Fruit fly (Drosophila melanogaster): Measurements from ENCODE around the gene CG34404.

DNA sequence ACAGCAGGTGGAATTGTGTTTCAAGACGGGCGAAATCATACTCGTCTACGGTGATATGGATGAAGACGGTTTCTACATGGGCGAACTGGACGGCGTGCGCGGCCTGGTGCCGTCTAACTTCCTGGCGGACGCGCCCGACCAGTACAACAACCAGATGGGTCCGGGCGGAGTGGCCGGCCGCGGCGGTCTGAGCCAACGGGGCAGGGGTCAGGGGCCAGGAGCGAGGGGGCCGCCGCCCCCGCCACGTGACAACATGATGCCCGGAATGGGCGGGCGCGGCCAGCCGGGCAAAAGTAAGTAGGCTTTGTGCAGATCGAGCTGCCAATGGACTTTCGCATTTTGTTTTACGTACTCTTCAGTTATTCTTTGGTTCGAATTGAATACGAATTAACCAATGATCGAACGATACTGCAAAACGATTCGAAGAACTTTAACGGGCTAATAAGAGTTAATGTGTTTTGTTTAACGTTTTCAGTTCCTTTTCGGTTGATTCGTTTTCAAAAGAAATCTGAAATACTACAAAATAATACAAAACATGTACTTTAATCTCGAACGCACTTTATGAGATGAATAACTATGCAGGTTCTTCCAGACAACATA, 25.8 kb upstream of the CG34404 start:
- TF ChIP-seq CG15710 (tag; optimal IDR thresholded peaks at IDR 0.05) (no peak), CG17806 (tag; optimal IDR thresholded peaks at IDR 0.05) (no peak), Pif1B (GFP tag; optimal IDR thresholded peaks at IDR 0.05) (no peak), CG8159 (tag; optimal IDR thresholded peaks at IDR 0.05) (no peak), rn (GFP tag; IDR thresholded peaks at IDR 0.05) (no peak), gl (tag; optimal IDR thresholded peaks at IDR 0.05) (no peak), Pif1A (GFP tag; optimal IDR thresholded peaks at IDR 0.05) (no peak), CG9948 (tag; optimal IDR thresholded peaks at IDR 0.05) (no peak), CG32121 (GFP tag; IDR thresholded peaks at IDR 0.05) (no peak), CG12605 (GFP tag; IDR thresholded peaks at IDR 0.05) (no peak)
